Fruit fly (Drosophila melanogaster): ENCODE data around the gene cyc.
A peak's percentile ranks its signal among the peaks of the same experiment; 100 is the strongest.

The cyc gene

dm6 chr3L:19791688-19792073, 24.1 kb downstream of the cyc start (continued):
- TF ChIP-seq CG43689 (GFP tag; IDR thresholded peaks at IDR 0.05) (no peak), Trl (optimal IDR thresholded peaks at IDR 0.05) (peak; percentile 33 to 85), Trl (GFP tag; optimal IDR thresholded peaks at IDR 0.05) (no peak), HmgZ (tag; optimal IDR thresholded peaks at IDR 0.05) (peak; percentile 33), CG4328 (GFP tag; optimal IDR thresholded peaks at IDR 0.05) (peak; percentile 22), NK7.1 (GFP tag; optimal IDR thresholded peaks at IDR 0.05) (no peak), hkb (optimal IDR thresholded peaks at IDR 0.05) (no peak), hkb (GFP tag; IDR thresholded peaks at IDR 0.05) (peak; percentile 45), mam (GFP tag; optimal IDR thresholded peaks at IDR 0.05) (no peak), repo (GFP tag; optimal IDR thresholded peaks at IDR 0.05) (no peak), CG17361 (GFP tag; IDR thresholded peaks at IDR 0.05) (no peak), CG4617 (GFP tag; optimal IDR thresholded peaks at IDR 0.05; ENCODE audit: borderline replicate concordance) (no peak), sr (GFP tag; IDR thresholded peaks at IDR 0.05) (0 out of 3 replicates have a peak, but pooled peaks have one; percentile 14), MBD-R2 (GFP tag; IDR thresholded peaks at IDR 0.05) (no peak; the same call in 1 of the 2 replicates), Elba2 (GFP tag; optimal IDR thresholded peaks at IDR 0.05) (no peak), caup (GFP tag; optimal IDR thresholded peaks at IDR 0.05; ENCODE audit: severe bottlenecking) (peak; percentile 53), scrt (GFP tag; optimal IDR thresholded peaks at IDR 0.05) (peak; percentile 5), CG1832 (GFP tag; optimal IDR thresholded peaks at IDR 0.05) (peak; percentile 96), CG9437 (GFP tag; optimal IDR thresholded peaks at IDR 0.05) (no peak), E2f1 (GFP tag; IDR thresholded peaks at IDR 0.05) (0 out of 2 replicates have a peak, but pooled peaks have one; percentile 4), CG8944 (GFP tag; optimal IDR thresholded peaks at IDR 0.05) (no peak), wor (GFP tag; IDR thresholded peaks at IDR 0.05) (no peak), Nf-YA (GFP tag; IDR thresholded peaks at IDR 0.05) (no peak), CG4404 (GFP tag; IDR thresholded peaks at IDR 0.05) (no peak), Taf1 (GFP tag; IDR thresholded peaks at IDR 0.05) (no peak), bigmax (GFP tag; optimal IDR thresholded peaks at IDR 0.05) (no peak), Max (GFP tag; optimal IDR thresholded peaks at IDR 0.05) (no peak), Nf-YC (tag; optimal IDR thresholded peaks at IDR 0.05) (no peak), CG10321 (GFP tag; IDR thresholded peaks at IDR 0.05) (peak; percentile 83), Mes4 (GFP tag; optimal IDR thresholded peaks at IDR 0.05) (no peak), CG33213 (GFP tag; optimal IDR thresholded peaks at IDR 0.05) (no peak), p53 (GFP tag; optimal IDR thresholded peaks at IDR 0.05) (no peak), CG31365 (tag; optimal IDR thresholded peaks at IDR 0.05) (peak; percentile 18), CG7271 (tag; optimal IDR thresholded peaks at IDR 0.05) (no peak), D19B (GFP tag; optimal IDR thresholded peaks at IDR 0.05) (no peak), CG1602 (GFP tag; optimal IDR thresholded peaks at IDR 0.05) (no peak), CG4820 (GFP tag; optimal IDR thresholded peaks at IDR 0.05) (no peak), Atf-2 (GFP tag; optimal IDR thresholded peaks at IDR 0.05) (no peak), ato (GFP tag; IDR thresholded peaks at IDR 0.05; ENCODE audit: partially characterized antibody) (no peak), CG1603 (tag; optimal IDR thresholded peaks at IDR 0.05) (no peak), CG30020 (tag; optimal IDR thresholded peaks at IDR 0.05) (no peak), CG10209 (GFP tag; optimal IDR thresholded peaks at IDR 0.05) (no peak), wek (GFP tag; optimal IDR thresholded peaks at IDR 0.05) (no peak), sim (GFP tag; IDR thresholded peaks at IDR 0.05) (no peak), NfI (GFP tag; optimal IDR thresholded peaks at IDR 0.05) (peak; percentile 10), Rfx (GFP tag; IDR thresholded peaks at IDR 0.05) (no peak), shn (GFP tag; optimal IDR thresholded peaks at IDR 0.05) (no peak), CG10654 (GFP tag; optimal IDR thresholded peaks at IDR 0.05) (no peak), Ravus (GFP tag; IDR thresholded peaks at IDR 0.05) (no peak), Bgb (GFP tag; IDR thresholded peaks at IDR 0.05; ENCODE audit: partially characterized antibody) (peak; percentile 31; the same call in 1 of the 2 replicates), CG2120 (GFP tag; optimal IDR thresholded peaks at IDR 0.05) (no peak), Aef1 (GFP tag; IDR thresholded peaks at IDR 0.05) (no peak), Opbp (GFP tag; IDR thresholded peaks at IDR 0.05; ENCODE audit: partially characterized antibody) (no peak)
